Fruit fly (Drosophila melanogaster): ENCODE measurements around the gene Vps33B.

The Vps33B gene

DNA sequence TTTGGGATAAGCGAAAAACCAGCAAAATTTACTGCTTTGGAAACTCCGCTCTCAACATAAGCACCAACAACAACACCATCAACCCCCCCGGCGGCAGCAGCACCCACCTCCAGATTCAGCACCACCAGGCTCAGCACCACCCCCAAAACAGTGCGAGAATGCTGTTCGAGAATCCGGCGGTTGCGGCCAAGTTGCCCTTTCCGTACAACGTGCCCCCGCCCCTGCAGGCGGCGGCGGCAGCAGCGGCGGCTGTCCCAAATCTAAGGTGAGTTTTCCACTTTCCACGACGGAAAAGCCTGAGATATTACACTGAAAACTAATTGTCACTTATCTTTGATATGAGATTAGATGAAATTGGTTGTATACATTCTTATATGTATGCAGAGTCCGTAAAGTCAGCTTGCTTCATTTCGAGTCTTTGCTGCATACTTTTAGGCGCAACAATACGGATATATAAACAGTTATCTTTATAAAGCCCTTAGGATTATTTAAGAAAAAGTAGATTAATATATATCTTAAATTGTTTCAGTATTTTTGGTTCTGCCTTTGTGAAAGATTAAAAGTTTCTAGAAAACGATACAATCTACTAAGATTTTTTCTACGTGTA lies 46.3 kb downstream of the Vps33B start (continued):
- no peak for TF ChIP-seq CG33557 (GFP tag; optimal IDR thresholded peaks at IDR 0.05)
- TF ChIP-seq CG1602 (GFP tag; optimal IDR thresholded peaks at IDR 0.05): peak; percentile 12
- peak; percentile 14 for TF ChIP-seq Fer3 (tag; optimal IDR thresholded peaks at IDR 0.05)
- TF ChIP-seq grau (tag; optimal IDR thresholded peaks at IDR 0.05): peak; percentile 44
- TF ChIP-seq Hr51 (GFP tag; optimal IDR thresholded peaks at IDR 0.05): peak in 1 of 2 experiments; percentile 51
- no peak for TF ChIP-seq crp (GFP tag; optimal IDR thresholded peaks at IDR 0.05)
- TF ChIP-seq CG18619 (GFP tag; optimal IDR thresholded peaks at IDR 0.05): peak; percentile 28
- TF ChIP-seq ATbp (GFP tag; optimal IDR thresholded peaks at IDR 0.05): peak; percentile 41
- TF ChIP-seq CG12391 (tag; optimal IDR thresholded peaks at IDR 0.05): peak; percentile 23
- peak; percentile 40 for TF ChIP-seq CoRest (tag; optimal IDR thresholded peaks at IDR 0.05)
- peak; percentile 11 for TF ChIP-seq Six4 (GFP tag; optimal IDR thresholded peaks at IDR 0.05)
- no peak for TF ChIP-seq CG3847 (GFP tag; IDR thresholded peaks at IDR 0.05)
- no peak for TF ChIP-seq CG5953 (GFP tag; IDR thresholded peaks at IDR 0.05)
- no peak for TF ChIP-seq CG1792 (GFP tag; optimal IDR thresholded peaks at IDR 0.05)
- no peak for TF ChIP-seq abd-A (tag; optimal IDR thresholded peaks at IDR 0.05)
- TF ChIP-seq CG11456 (GFP tag; IDR thresholded peaks at IDR 0.05): no peak
- peak; percentile 29 for TF ChIP-seq dmrt11E (tag; optimal IDR thresholded peaks at IDR 0.05)
- TF ChIP-seq ci (GFP tag; IDR thresholded peaks at IDR 0.05): no peak
- peak; percentile 8 for TF ChIP-seq Chrac-16 (GFP tag; optimal IDR thresholded peaks at IDR 0.05)
- TF ChIP-seq CG8388 (GFP tag; optimal IDR thresholded peaks at IDR 0.05): peak; percentile 25
- no peak for TF ChIP-seq CG17568 (GFP tag; optimal IDR thresholded peaks at IDR 0.05)
- no peak for TF ChIP-seq zen2 (GFP tag; IDR thresholded peaks at IDR 0.05; ENCODE audit: partially characterized antibody)
- peak; percentile 54 for TF ChIP-seq CG7556 (GFP tag; optimal IDR thresholded peaks at IDR 0.05)
- peak; percentile 44 for TF ChIP-seq CG30403 (GFP tag; optimal IDR thresholded peaks at IDR 0.05)
- TF ChIP-seq disco-r (GFP tag; optimal IDR thresholded peaks at IDR 0.05): no peak
- no peak for TF ChIP-seq crc (GFP tag; optimal IDR thresholded peaks at IDR 0.05)
- no peak for TF ChIP-seq Max (GFP tag; optimal IDR thresholded peaks at IDR 0.05)
- TF ChIP-seq Hmr (GFP tag; optimal IDR thresholded peaks at IDR 0.05): peak; percentile 48
- TF ChIP-seq CG7839 (tag; optimal IDR thresholded peaks at IDR 0.05): peak; percentile 38
- no peak for TF ChIP-seq CG4707 (GFP tag; optimal IDR thresholded peaks at IDR 0.05)
- peak; percentile 55 for TF ChIP-seq nmo (GFP tag; optimal IDR thresholded peaks at IDR 0.05)
- TF ChIP-seq CG17829 (tag; optimal IDR thresholded peaks at IDR 0.05): peak; percentile 22
- peak; percentile 1 for TF ChIP-seq BtbVII (GFP tag; optimal IDR thresholded peaks at IDR 0.05)
- TF ChIP-seq pros (GFP tag; optimal IDR thresholded peaks at IDR 0.05): peak; percentile 29
- peak; percentile 53; the same call in 2 of the 3 replicates for TF ChIP-seq CG17361 (GFP tag; IDR thresholded peaks at IDR 0.05)
- TF ChIP-seq CG9437 (GFP tag; optimal IDR thresholded peaks at IDR 0.05): peak; percentile 21
- TF ChIP-seq Dbx (GFP tag; IDR thresholded peaks at IDR 0.05): no peak
- peak; percentile 56 for TF ChIP-seq CG18262 (tag; optimal IDR thresholded peaks at IDR 0.05)
- peak; percentile 30 for TF ChIP-seq oc (tag; optimal IDR thresholded peaks at IDR 0.05)
- TF ChIP-seq Camta (GFP tag; optimal IDR thresholded peaks at IDR 0.05): no peak
- peak; percentile 57 for TF ChIP-seq CG2678 (tag; optimal IDR thresholded peaks at IDR 0.05)
- peak; percentile 31 for TF ChIP-seq CG18476 (GFP tag; optimal IDR thresholded peaks at IDR 0.05)
- TF ChIP-seq nerfin-1 (tag; optimal IDR thresholded peaks at IDR 0.05): peak; percentile 82
- TF ChIP-seq Hr3 (GFP tag; optimal IDR thresholded peaks at IDR 0.05): peak; percentile 8
- peak; percentile 0 for TF ChIP-seq nau (GFP tag; optimal IDR thresholded peaks at IDR 0.05)
- peak; percentile 2 for TF ChIP-seq CG17385 (GFP tag; optimal IDR thresholded peaks at IDR 0.05)
- no peak for TF ChIP-seq Antp (GFP tag; optimal IDR thresholded peaks at IDR 0.05)
- peak; percentile 35 for TF ChIP-seq Fer1 (GFP tag; optimal IDR thresholded peaks at IDR 0.05)
- no peak for TF ChIP-seq unc-4 (GFP tag; IDR thresholded peaks at IDR 0.05; ENCODE audit: partially characterized antibody)
